Worm (Caenorhabditis elegans): ENCODE results near the gene nhr-36.

ce11 chrV:9255480-9255879 is 5.9 kb downstream of the nhr-36 start:
- TF ChIP-seq nhr-77 (tag; optimal IDR thresholded peaks at IDR 0.05) (no peak), rnt-1 (tag; optimal IDR thresholded peaks at IDR 0.05) (no peak), C04F5.9 (tag; optimal IDR thresholded peaks at IDR 0.05) (no peak), nhr-84 (tag; optimal IDR thresholded peaks at IDR 0.05) (no peak), unc-62 (GFP tag; optimal IDR thresholded peaks at IDR 0.05) (no peak), lin-15B (tag; optimal IDR thresholded peaks at IDR 0.05) (no peak), lsy-2 (tag; optimal IDR thresholded peaks at IDR 0.05) (no peak)
